Worm (Caenorhabditis elegans) whole organism, late embryonic: Measurements from ENCODE around the gene T16G1.9.

Source experiments
- ahr-1 ChIP-seq: sonication (generic microtip); optimal IDR thresholded peaks from 2 replicates; lab custom pipeline; 2016; ENCODE audit warnings: missing genetic modification characterization, missing compliant biosample characterization
- ceh-22 ChIP-seq: sonication (generic microtip); optimal IDR thresholded peaks from 2 replicates; lab custom pipeline; 2017; ENCODE audit warnings: missing biosample characterization, missing genetic modification characterization
- dve-1 ChIP-seq: sonication (generic microtip); optimal IDR thresholded peaks from 2 replicates; lab custom pipeline; 2017; ENCODE audit warnings: antibody characterized with exemption, mild to moderate bottlenecking, missing genetic modification characterization, missing compliant biosample characterization
- elt-2 ChIP-seq: sonication (generic microtip); optimal IDR thresholded peaks from 2 replicates; lab custom pipeline; 2016; ENCODE audit warnings: missing genetic modification reagents, missing genetic modification characterization, missing compliant biosample characterization
- elt-4 ChIP-seq: sonication (generic microtip); optimal IDR thresholded peaks from 2 replicates; lab custom pipeline; 2016; ENCODE audit warnings: missing genetic modification characterization, missing compliant biosample characterization
- hlh-6 ChIP-seq: sonication (generic microtip); optimal IDR thresholded peaks from 2 replicates; lab custom pipeline; 2016; ENCODE audit warnings: missing genotype, missing genetic modification characterization, missing compliant biosample characterization
- syd-9 ChIP-seq: sonication (generic microtip); optimal IDR thresholded peaks from 2 replicates; lab custom pipeline; 2016; ENCODE audit warnings: mild to moderate bottlenecking, missing genetic modification characterization, moderate library complexity, missing compliant biosample characterization
- unc-3 ChIP-seq, 2 experiments: fragments of 200-800 bp in 1 of 2; sonication (Bioruptor generic) in 1 of 2; sonication (generic microtip) in 1 of 2; conservative IDR thresholded peaks in 1 of 2; optimal IDR thresholded peaks in 1 of 2; 2 replicates each; pipeline versions ENCODE4 v1.3.6 to Lab custom; 2016 to 2022; ENCODE audit warnings: missing compliant biosample characterization in 2 of 2, missing genetic modification characterization in 2 of 2, missing genetic modification reagents in 1 of 2
- unc-42 ChIP-seq: sonication (generic microtip); optimal IDR thresholded peaks from 2 replicates; lab custom pipeline; 2016; ENCODE audit warnings: missing genotype, missing genetic modification characterization, missing compliant biosample characterization

DNA sequence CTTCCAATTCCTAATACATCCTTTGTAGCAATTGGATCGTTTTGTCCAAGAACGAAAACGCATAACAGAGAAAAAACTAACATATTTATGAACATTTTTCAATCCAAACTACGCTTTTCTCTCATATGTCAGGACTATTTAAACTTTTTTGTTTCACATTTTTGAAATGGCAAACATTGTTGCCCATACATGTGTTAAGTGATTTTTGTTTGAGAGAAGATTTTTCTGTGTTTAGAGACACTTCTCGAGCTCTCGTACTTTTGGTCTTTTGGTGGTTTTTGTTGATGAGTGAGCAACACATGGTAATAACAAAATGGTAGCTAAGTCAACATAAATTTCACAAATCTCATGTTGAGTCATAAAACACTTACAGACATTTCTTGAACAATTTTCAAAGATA lies 45.6 kb downstream of the T16G1.9 start, which contains the start of gene ttr-28:
- TF ChIP-seq unc-3 (GFP tag; conservative IDR thresholded peaks at IDR 0.05; lab: Robert Waterston, UW) (no peak), unc-3 (tag; optimal IDR thresholded peaks at IDR 0.05; lab: Kevin White, UChicago) (no peak), elt-2 (tag; lab: Kevin White, UChicago) (no peak), ahr-1 (tag; lab: Kevin White, UChicago) (no peak), syd-9 (tag; lab: Kevin White, UChicago) (no peak), unc-42 (tag; lab: Kevin White, UChicago) (no peak), dve-1 (tag; lab: Kevin White, UChicago) (no peak), ceh-22 (tag; lab: Kevin White, UChicago) (no peak), elt-4 (no peak), hlh-6 (no peak)
